Worm (Caenorhabditis elegans) whole organism, midembryonic: Measurements from ENCODE around the gene C34D4.4.

Experiments used
- T22C8.4 ChIP-seq: fragments of 200-800 bp; sonication (Bioruptor generic); IDR thresholded peaks from 2 replicates; pipeline ENCODE4 v1.3.6; 2022; ENCODE audit warnings: missing genetic modification characterization, missing compliant biosample characterization
- cog-1 ChIP-seq: sonication (generic microtip); optimal IDR thresholded peaks from 2 replicates; lab custom pipeline; 2016; ENCODE audit warnings: missing genetic modification characterization, missing compliant biosample characterization
- flt-1 ChIP-seq: fragments of 200-800 bp; sonication (Bioruptor generic); IDR thresholded peaks from 2 replicates; pipeline ENCODE4 v1.3.6; 2022; ENCODE audit warnings: missing genetic modification characterization, missing compliant biosample characterization
- ref-1 ChIP-seq: fragments of 200-800 bp; sonication (Bioruptor generic); conservative IDR thresholded peaks from 2 replicates; pipeline ENCODE4 v1.3.6; 2022; ENCODE audit warnings: missing genetic modification reagents, missing genetic modification characterization, missing compliant biosample characterization
- ztf-23 ChIP-seq: fragments of 200-800 bp; sonication (Bioruptor generic); IDR thresholded peaks from 2 replicates; pipeline ENCODE4 v1.3.6; 2022; ENCODE audit warnings: missing genetic modification reagents, missing genetic modification characterization, missing compliant biosample characterization
- ztf-29 ChIP-seq: fragments of 200-800 bp; sonication (Bioruptor generic); IDR thresholded peaks from 2 replicates; pipeline ENCODE4 v1.3.6; 2022; ENCODE audit warnings: missing genetic modification reagents, missing genetic modification characterization, missing compliant biosample characterization

DNA sequence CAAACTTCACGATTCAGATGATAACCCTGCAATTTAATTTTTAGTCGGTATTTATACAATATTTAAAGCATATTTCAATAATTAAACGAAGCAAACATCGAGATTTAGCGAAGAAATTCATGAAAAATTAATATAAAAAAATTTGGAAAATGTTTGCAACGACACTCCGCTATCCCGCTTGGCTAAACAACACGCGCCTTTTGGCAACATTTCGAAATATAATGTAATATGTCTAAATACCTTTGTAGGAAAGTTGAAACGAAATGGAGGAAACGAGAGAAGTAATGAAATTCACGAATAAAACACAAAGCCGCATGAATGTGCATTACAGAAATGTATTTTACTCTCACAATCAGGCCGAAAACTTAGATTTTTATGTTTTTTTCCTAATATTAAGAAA lies 16.6 kb downstream of the C34D4.4 start, which contains the start of gene rpc-1:
- TF ChIP-seq T22C8.4 (no peak), flt-1 (GFP tag; lab: Robert Waterston, UW) (no peak), ztf-23 (no peak), ztf-29 (no peak), ref-1 (GFP tag; lab: Robert Waterston, UW) (no peak), cog-1 (no peak)
